Fruit fly (Drosophila melanogaster) whole organism, embryonic: Measurements from ENCODE around the gene Tep4.

ENCODE experiments used
- Antp ChIP-seq: fragments of 200-800 bp; sonication (Bioruptor generic); optimal IDR thresholded peaks from 3 replicates; lab custom pipeline; 2016; ENCODE audit warnings: missing biosample characterization, missing genetic modification characterization
- B-H1 ChIP-seq: fragments of 200-800 bp; sonication (Bioruptor generic); IDR thresholded peaks from 3 replicates; pipeline ENCODE4 v1.3.6; 2022; ENCODE audit warnings: missing biosample characterization, missing genetic modification characterization
- CG10321 ChIP-seq: fragments of 200-800 bp; sonication (Bioruptor generic); IDR thresholded peaks from 2 replicates; pipeline ENCODE4 v1.3.6; 2022; ENCODE audit warnings: missing biosample characterization, missing genetic modification characterization
- CG12155 ChIP-seq: fragments of 200-800 bp; sonication (Bioruptor generic); optimal IDR thresholded peaks from 3 replicates; lab custom pipeline; 2016; ENCODE audit warnings: missing biosample characterization, missing genetic modification characterization
- CG12744 ChIP-seq: fragments of 200-800 bp; sonication (Bioruptor generic); optimal IDR thresholded peaks from 2 replicates; lab custom pipeline; 2016; ENCODE audit warnings: missing biosample characterization, missing genetic modification characterization
- CG12769 ChIP-seq: fragments of 200-800 bp; sonication (Bioruptor generic); optimal IDR thresholded peaks from 2 replicates; lab custom pipeline; 2019; ENCODE audit warnings: missing biosample characterization, mild to moderate bottlenecking, missing genetic modification characterization, moderate library complexity
- CG18262 ChIP-seq: fragments of 200-800 bp; optimal IDR thresholded peaks from 3 replicates; lab custom pipeline; 2019; ENCODE audit warnings: missing biosample characterization, mild to moderate bottlenecking, missing genetic modification characterization, moderate library complexity
- CG18476 ChIP-seq: fragments of 200-800 bp; sonication (Bioruptor generic); optimal IDR thresholded peaks from 2 replicates; lab custom pipeline; 2016; ENCODE audit warnings: missing biosample characterization, mild to moderate bottlenecking, missing genetic modification characterization
- CG2116 ChIP-seq: fragments of 200-800 bp; sonication (Bioruptor generic); optimal IDR thresholded peaks from 3 replicates; lab custom pipeline; 2018; ENCODE audit warnings: missing biosample characterization, mild to moderate bottlenecking, missing genetic modification characterization
- CG3065 ChIP-seq: fragments of 200-800 bp; sonication (Bioruptor generic); optimal IDR thresholded peaks from 2 replicates; lab custom pipeline; 2016; ENCODE audit warnings: missing biosample characterization, missing genetic modification characterization
- CG31224 ChIP-seq: fragments of 200-800 bp; sonication (Bioruptor generic); IDR thresholded peaks from 2 replicates; pipeline ENCODE4 v1.3.6; 2022; ENCODE audit warnings: missing biosample characterization, missing genetic modification characterization
- CG31388 ChIP-seq: fragments of 200-800 bp; sonication (Bioruptor generic); optimal IDR thresholded peaks from 2 replicates; lab custom pipeline; 2016; ENCODE audit warnings: missing biosample characterization, missing genetic modification characterization
- CG31441 ChIP-seq: fragments of 200-800 bp; sonication (Bioruptor generic); IDR thresholded peaks from 2 replicates; pipeline ENCODE4 v1.3.6; 2022; ENCODE audit warnings: missing biosample characterization, missing genetic modification characterization
- CG32772 ChIP-seq: fragments of 200-800 bp; sonication (Bioruptor generic); IDR thresholded peaks from 2 replicates; pipeline ENCODE4 v1.3.6; 2022; ENCODE audit warnings: missing biosample characterization, missing genetic modification characterization
- CG33557 ChIP-seq: fragments of 200-800 bp; sonication (Bioruptor generic); optimal IDR thresholded peaks from 2 replicates; lab custom pipeline; 2019; ENCODE audit warnings: missing biosample characterization, mild to moderate bottlenecking, missing genetic modification characterization, moderate library complexity
- CG3838 ChIP-seq: fragments of 200-800 bp; sonication (Bioruptor generic); optimal IDR thresholded peaks from 3 replicates; lab custom pipeline; 2016; ENCODE audit warnings: missing biosample characterization, missing genetic modification characterization
- CG5245 ChIP-seq: fragments of 200-800 bp; sonication (Bioruptor generic); optimal IDR thresholded peaks from 3 replicates; lab custom pipeline; 2016; ENCODE audit warnings: missing biosample characterization, missing genetic modification characterization
- CG7372 ChIP-seq: fragments of 200-800 bp; sonication (Bioruptor generic); IDR thresholded peaks from 2 replicates; pipeline ENCODE4 v1.3.6; 2022; ENCODE audit warnings: missing biosample characterization, missing genetic modification characterization
- CG7987 ChIP-seq: fragments of 200-800 bp; sonication (Bioruptor generic); optimal IDR thresholded peaks from 2 replicates; lab custom pipeline; 2018; ENCODE audit warnings: missing biosample characterization, mild to moderate bottlenecking, missing genetic modification characterization, moderate library complexity
- CG8924 ChIP-seq: fragments of 200-800 bp; optimal IDR thresholded peaks from 3 replicates; lab custom pipeline; 2019; ENCODE audit warnings: missing biosample characterization, mild to moderate bottlenecking, missing genetic modification characterization, moderate library complexity
- CG9215 ChIP-seq: fragments of 200-800 bp; sonication (Bioruptor generic); IDR thresholded peaks from 2 replicates; pipeline ENCODE4 v1.3.6; 2022; ENCODE audit warnings: missing biosample characterization, missing genetic modification characterization
- CG9437 ChIP-seq: fragments of 200-800 bp; sonication (Bioruptor generic); optimal IDR thresholded peaks from 2 replicates; lab custom pipeline; 2018; ENCODE audit warnings: missing biosample characterization, mild to moderate bottlenecking, missing genetic modification characterization
- CG9817 ChIP-seq: fragments of 200-800 bp; sonication (Bioruptor generic); optimal IDR thresholded peaks from 2 replicates; lab custom pipeline; 2018; ENCODE audit warnings: missing biosample characterization, mild to moderate bottlenecking, missing genetic modification characterization, moderate library complexity
- CkIIα-i1 ChIP-seq: fragments of 200-800 bp; sonication (Bioruptor generic); IDR thresholded peaks from 2 replicates; pipeline ENCODE4 v1.3.6; 2022; ENCODE audit warnings: missing biosample characterization, missing genetic modification characterization
- H2.0 ChIP-seq: fragments of 200-800 bp; sonication (Bioruptor generic); IDR thresholded peaks from 2 replicates; pipeline ENCODE4 v1.3.6; 2022; ENCODE audit warnings: missing biosample characterization, missing genetic modification characterization
- HLH54F ChIP-seq: fragments of 200-800 bp; sonication (Bioruptor generic); optimal IDR thresholded peaks from 3 replicates; lab custom pipeline; 2016; ENCODE audit warnings: missing biosample characterization, missing genetic modification characterization
- Hsf ChIP-seq: fragments of 200-800 bp; sonication (Bioruptor generic); optimal IDR thresholded peaks from 3 replicates; lab custom pipeline; 2016; ENCODE audit warnings: missing biosample characterization, missing genetic modification characterization
- Mrtf ChIP-seq: fragments of 200-800 bp; sonication (Bioruptor generic); IDR thresholded peaks from 3 replicates; pipeline ENCODE4 v1.3.6; 2022; ENCODE audit warnings: missing biosample characterization, missing genetic modification characterization
- Sin3A ChIP-seq: fragments of >200 bp; optimal IDR thresholded peaks from 2 replicates; lab custom pipeline; 2018
- Sox100B ChIP-seq: fragments of 200-800 bp; sonication (Bioruptor generic); optimal IDR thresholded peaks from 3 replicates; lab custom pipeline; 2018; ENCODE audit warnings: missing biosample characterization, mild to moderate bottlenecking, missing genetic modification characterization
- ab ChIP-seq: fragments of 200-800 bp; sonication (Bioruptor generic); optimal IDR thresholded peaks from 2 replicates; lab custom pipeline; 2016; ENCODE audit warnings: missing biosample characterization, missing genetic modification characterization
- bigmax ChIP-seq: fragments of 200-800 bp; sonication (Bioruptor generic); optimal IDR thresholded peaks from 2 replicates; lab custom pipeline; 2018; ENCODE audit warnings: missing biosample characterization, mild to moderate bottlenecking, missing genetic modification characterization
- chm ChIP-seq: fragments of 200-800 bp; sonication (Bioruptor generic); IDR thresholded peaks from 2 replicates; pipeline ENCODE4 v1.3.6; 2022; ENCODE audit warnings: missing biosample characterization, missing genetic modification characterization
- croc ChIP-seq: fragments of 200-800 bp; sonication (Bioruptor generic); conservative IDR thresholded peaks from 3 replicates; pipeline ENCODE4 v1.3.6; 2022; ENCODE audit warnings: missing biosample characterization, missing genetic modification characterization
- dan ChIP-seq: fragments of 200-800 bp; sonication (Bioruptor generic); IDR thresholded peaks from 2 replicates; pipeline ENCODE4 v1.3.6; 2022; ENCODE audit warnings: missing biosample characterization, missing genetic modification characterization
- ftz-f1 ChIP-seq: fragments of 200-800 bp; sonication (Bioruptor generic); optimal IDR thresholded peaks from 2 replicates; lab custom pipeline; 2016; ENCODE audit warnings: missing biosample characterization, missing genetic modification characterization
- gce ChIP-seq: fragments of 200-800 bp; sonication (Bioruptor generic); IDR thresholded peaks from 3 replicates; pipeline ENCODE4 v1.3.6; 2022; ENCODE audit warnings: missing biosample characterization, missing genetic modification characterization
- ind ChIP-seq: fragments of 200-800 bp; sonication (Bioruptor generic); optimal IDR thresholded peaks from 3 replicates; lab custom pipeline; 2016; ENCODE audit warnings: missing biosample characterization, missing genetic modification characterization
- jumu ChIP-seq: fragments of 200-800 bp; sonication (Bioruptor generic); optimal IDR thresholded peaks from 3 replicates; lab custom pipeline; 2016; ENCODE audit warnings: missing biosample characterization, missing genetic modification characterization
- kni ChIP-seq: fragments of 200-800 bp; sonication (Bioruptor generic); optimal IDR thresholded peaks from 3 replicates; lab custom pipeline; 2017; ENCODE audit warnings: mild to moderate bottlenecking, missing biosample characterization, missing genetic modification reagents, missing genetic modification characterization
- lab ChIP-seq: fragments of 200-800 bp; sonication (Bioruptor generic); optimal IDR thresholded peaks from 3 replicates; lab custom pipeline; 2017; ENCODE audit warnings: missing biosample characterization, missing genetic modification characterization, mild to moderate bottlenecking, moderate library complexity, missing genetic modification reagents
- lov ChIP-seq, 2 experiments: fragments of 200-800 bp in 1 of 2; fragments of >200 bp in 1 of 2; sonication (Bioruptor generic) in 1 of 2; IDR thresholded peaks in 1 of 2; optimal IDR thresholded peaks in 1 of 2; 2 replicates in 1 of 2; 3 replicates in 1 of 2; pipeline versions ENCODE4 v1.3.6 to Lab custom; 2017 to 2022; ENCODE audit warnings: missing biosample characterization in 1 of 2, missing genetic modification characterization in 1 of 2
- luna ChIP-seq: fragments of 200-800 bp; sonication (Bioruptor generic); optimal IDR thresholded peaks from 2 replicates; lab custom pipeline; 2016; ENCODE audit warnings: missing biosample characterization, missing genetic modification characterization
- org-1 ChIP-seq: fragments of 200-800 bp; sonication (Bioruptor generic); optimal IDR thresholded peaks from 2 replicates; lab custom pipeline; 2017; ENCODE audit warnings: missing biosample characterization, missing genetic modification characterization
- pzg ChIP-seq: fragments of 200-800 bp; sonication (Bioruptor generic); optimal IDR thresholded peaks from 3 replicates; lab custom pipeline; 2018; ENCODE audit warnings: missing biosample characterization, mild to moderate bottlenecking, missing genetic modification characterization, moderate library complexity
- sisA ChIP-seq: fragments of 200-800 bp; sonication (Bioruptor generic); IDR thresholded peaks from 2 replicates; pipeline ENCODE4 v1.3.6; 2022; ENCODE audit warnings: missing biosample characterization, missing genetic modification characterization
- sna ChIP-seq: fragments of 200-800 bp; sonication (Bioruptor generic); IDR thresholded peaks from 2 replicates; pipeline ENCODE4 v1.3.6; 2022; ENCODE audit warnings: missing biosample characterization, missing genetic modification characterization; ENCODE audit not compliant: partially characterized antibody
- tna ChIP-seq: fragments of 200-800 bp; sonication (Bioruptor generic); IDR thresholded peaks from 2 replicates; pipeline ENCODE4 v1.3.6; 2022; ENCODE audit warnings: missing biosample characterization, missing genetic modification characterization; ENCODE audit not compliant: partially characterized antibody

Gene Tep4

dm6 chr2L:19586436-19587333 is 38.4 kb downstream of the Tep4 start, which contains the start of gene Lar (continued):
- TF ChIP-seq CG5245 (GFP tag; lab: Kevin White, UChicago) (peak; percentile 26), ftz-f1 (GFP tag; lab: Kevin White, UChicago) (no peak), Mrtf (peak; percentile 50; the same call in 1 of the 3 replicates), sna (GFP tag; lab: Robert Waterston, UW) (0 out of 2 replicates have a peak, but pooled peaks have one; percentile 14), kni (GFP tag; lab: Kevin White, UChicago) (peak; percentile 41), CG2116 (GFP tag; lab: Kevin White, UChicago) (peak; percentile 36), CG32772 (GFP tag; lab: Robert Waterston, UW) (peak; percentile 44; the same call in 1 of the 2 replicates), org-1 (GFP tag; lab: Kevin White, UChicago) (peak; percentile 33), tna (no peak), CG9817 (tag; lab: Kevin White, UChicago) (peak; percentile 60), CkIIα-i1 (0 out of 2 replicates have a peak, but pooled peaks have one; percentile 24), dan (GFP tag; lab: Robert Waterston, UW) (no peak), CG7987 (peak; percentile 39), CG12769 (tag; lab: Kevin White, UChicago) (peak; percentile 40), CG9215 (GFP tag; lab: Robert Waterston, UW) (peak; percentile 55), CG12155 (peak; percentile 56), CG31388 (GFP tag; lab: Kevin White, UChicago) (no peak), CG7372 (peak; percentile 43; the same call in 1 of the 2 replicates), CG9437 (peak; percentile 89), ab (GFP tag; lab: Kevin White, UChicago) (peak; percentile 44), jumu (peak; percentile 76), CG33557 (GFP tag; lab: Kevin White, UChicago) (no peak), gce (GFP tag; lab: Robert Waterston, UW) (no peak), CG18262 (peak; percentile 50), Sox100B (GFP tag; lab: Kevin White, UChicago) (no peak), CG3065 (GFP tag; lab: Kevin White, UChicago) (no peak), CG18476 (peak; percentile 1), croc (GFP tag; lab: Robert Waterston, UW) (peak; percentile 34; the same call in 1 of the 3 replicates), HLH54F (GFP tag; lab: Kevin White, UChicago) (peak; percentile 58), bigmax (no peak), lov (optimal IDR thresholded peaks at IDR 0.05; lab: Kevin White, UChicago) (no peak), lov (GFP tag; IDR thresholded peaks at IDR 0.05; lab: Robert Waterston, UW) (0 out of 3 replicates have a peak, but pooled peaks have one; percentile 17), lab (GFP tag; lab: Kevin White, UChicago) (peak; percentile 79), CG31441 (GFP tag; lab: Robert Waterston, UW) (peak; percentile 73; the same call in 1 of the 2 replicates), ind (peak; percentile 59), Antp (peak; percentile 74), pzg (GFP tag; lab: Kevin White, UChicago) (peak; percentile 79), CG10321 (GFP tag; lab: Robert Waterston, UW) (0 out of 2 replicates have a peak, but pooled peaks have one; percentile 44), Hsf (GFP tag; lab: Kevin White, UChicago) (peak; percentile 69), CG31224 (no peak), B-H1 (GFP tag; lab: Robert Waterston, UW) (peak; percentile 19; the same call in 1 of the 3 replicates), Sin3A (lab: Kevin White, UChicago) (peak; percentile 68), H2.0 (peak; percentile 53; the same call in 1 of the 2 replicates), sisA (GFP tag; lab: Robert Waterston, UW) (peak; percentile 57), CG3838 (GFP tag; lab: Kevin White, UChicago) (no peak), chm (GFP tag; lab: Robert Waterston, UW) (0 out of 2 replicates have a peak, but pooled peaks have one; percentile 45), CG8924 (tag; lab: Kevin White, UChicago) (peak; percentile 65), luna (GFP tag; lab: Kevin White, UChicago) (peak; percentile 25), CG12744 (GFP tag; lab: Kevin White, UChicago) (no peak)
